Worm (Caenorhabditis elegans) whole organism, midembryonic: ENCODE measurements around the gene T16G1.4.

ENCODE experiments used
- T22C8.4 ChIP-seq: fragments of 200-800 bp; sonication (Bioruptor generic); IDR thresholded peaks from 2 replicates; pipeline ENCODE4 v1.3.6; 2022; ENCODE audit warnings: missing genetic modification characterization, missing compliant biosample characterization
- cog-1 ChIP-seq: sonication (generic microtip); optimal IDR thresholded peaks from 2 replicates; lab custom pipeline; 2016; ENCODE audit warnings: missing genetic modification characterization, missing compliant biosample characterization
- flt-1 ChIP-seq: fragments of 200-800 bp; sonication (Bioruptor generic); IDR thresholded peaks from 2 replicates; pipeline ENCODE4 v1.3.6; 2022; ENCODE audit warnings: missing genetic modification characterization, missing compliant biosample characterization
- klf-2 ChIP-seq: fragments of 200-800 bp; sonication (Bioruptor generic); conservative IDR thresholded peaks from 2 replicates; pipeline ENCODE4 v1.3.6; 2022; ENCODE audit warnings: missing genetic modification reagents, missing genetic modification characterization, missing compliant biosample characterization
- ref-1 ChIP-seq: fragments of 200-800 bp; sonication (Bioruptor generic); conservative IDR thresholded peaks from 2 replicates; pipeline ENCODE4 v1.3.6; 2022; ENCODE audit warnings: missing genetic modification reagents, missing genetic modification characterization, missing compliant biosample characterization
- tab-1 ChIP-seq: fragments of 200-800 bp; sonication (Bioruptor generic); IDR thresholded peaks from 2 replicates; pipeline ENCODE4 v1.3.6; 2022; ENCODE audit warnings: missing genetic modification characterization, missing compliant biosample characterization
- ztf-23 ChIP-seq: fragments of 200-800 bp; sonication (Bioruptor generic); IDR thresholded peaks from 2 replicates; pipeline ENCODE4 v1.3.6; 2022; ENCODE audit warnings: missing genetic modification reagents, missing genetic modification characterization, missing compliant biosample characterization
- ztf-29 ChIP-seq: fragments of 200-800 bp; sonication (Bioruptor generic); IDR thresholded peaks from 2 replicates; pipeline ENCODE4 v1.3.6; 2022; ENCODE audit warnings: missing genetic modification reagents, missing genetic modification characterization, missing compliant biosample characterization

DNA sequence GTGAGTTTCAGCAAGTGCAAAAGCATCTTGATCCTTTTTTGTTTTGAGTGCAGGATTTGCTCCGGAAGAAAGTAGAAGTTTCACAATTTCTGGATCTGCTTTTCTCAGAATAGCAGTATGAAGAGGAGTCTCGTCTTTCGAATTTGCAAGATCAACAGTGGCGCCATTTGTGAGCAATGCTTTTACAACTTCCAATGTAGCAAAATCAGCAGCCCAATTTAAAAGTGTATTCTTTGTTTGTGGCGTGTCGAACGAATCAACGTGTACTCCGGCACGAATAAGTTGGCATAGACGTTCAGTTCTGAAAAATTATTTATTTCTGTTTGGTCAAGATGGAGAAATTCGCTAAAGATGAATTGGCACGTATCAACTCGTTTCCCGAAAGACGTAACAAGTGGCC is 8.0 kb upstream of the T16G1.4 start, which contains the start of gene T16G1.13:
- no peak for TF ChIP-seq flt-1 (GFP tag; lab: Robert Waterston, UW)
- no peak for TF ChIP-seq cog-1 (tag; lab: Kevin White, UChicago)
- TF ChIP-seq klf-2 (GFP tag; lab: Robert Waterston, UW), result no peak
- no peak for TF ChIP-seq T22C8.4
- TF ChIP-seq tab-1 (GFP tag; lab: Robert Waterston, UW), result no peak
- TF ChIP-seq ztf-23 (GFP tag; lab: Robert Waterston, UW), result no peak
- no peak for TF ChIP-seq ztf-29
- no peak for TF ChIP-seq ref-1 (GFP tag; lab: Robert Waterston, UW)
